Fruit fly (Drosophila melanogaster): Measurements from ENCODE around the gene CG6656.
A peak's percentile ranks its signal among the peaks of the same experiment; 100 is the strongest.

Gene CG6656

DNA sequence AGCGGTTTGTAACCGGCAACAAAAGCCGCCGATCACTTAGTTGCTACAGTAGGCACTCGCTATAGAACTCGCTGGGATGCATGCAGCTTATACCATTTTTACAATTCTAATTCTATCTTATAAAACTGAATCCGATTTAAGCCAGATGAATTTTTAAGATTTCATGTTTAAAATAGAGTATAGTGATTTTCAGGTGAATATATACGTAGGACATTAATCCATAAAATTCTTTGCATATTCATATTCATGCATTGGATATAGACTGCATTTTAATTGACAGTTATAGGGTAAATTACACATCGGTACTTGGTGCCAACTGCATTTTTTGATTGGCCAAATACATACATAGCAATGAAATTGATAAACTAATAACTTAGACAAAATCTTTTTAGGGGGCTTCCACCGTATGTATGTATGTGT, 12.5 kb downstream of the CG6656 start (continued):
- TF ChIP-seq dac (GFP tag; optimal IDR thresholded peaks at IDR 0.05): no peak
- TF ChIP-seq Eip93F (GFP tag; optimal IDR thresholded peaks at IDR 0.05): no peak
- TF ChIP-seq CG16779 (tag; optimal IDR thresholded peaks at IDR 0.05): peak; percentile 20
- peak; percentile 65; the same call in 2 of the 3 replicates for TF ChIP-seq eg (GFP tag; IDR thresholded peaks at IDR 0.05)
- peak; percentile 45 for TF ChIP-seq CG3032 (tag; optimal IDR thresholded peaks at IDR 0.05)
- TF ChIP-seq CG6792 (GFP tag; optimal IDR thresholded peaks at IDR 0.05): peak; percentile 33
- peak; percentile 18 for TF ChIP-seq CG11762 (GFP tag; optimal IDR thresholded peaks at IDR 0.05; ENCODE audit: insufficient read depth)
- peak; percentile 5 for TF ChIP-seq achi (GFP tag; optimal IDR thresholded peaks at IDR 0.05)
- peak; percentile 66 for TF ChIP-seq CG3919 (GFP tag; optimal IDR thresholded peaks at IDR 0.05)
- no peak for TF ChIP-seq salr (GFP tag; optimal IDR thresholded peaks at IDR 0.05)
- TF ChIP-seq topi (GFP tag; optimal IDR thresholded peaks at IDR 0.05): peak; percentile 73
- TF ChIP-seq net (GFP tag; optimal IDR thresholded peaks at IDR 0.05): no peak
- no peak for TF ChIP-seq Met (GFP tag; optimal IDR thresholded peaks at IDR 0.05)
- TF ChIP-seq CG1621 (tag; optimal IDR thresholded peaks at IDR 0.05): no peak
- no peak for TF ChIP-seq Hr38 (GFP tag; optimal IDR thresholded peaks at IDR 0.05)
- TF ChIP-seq Smox (GFP tag; optimal IDR thresholded peaks at IDR 0.05): no peak
- no peak for TF ChIP-seq Lpt (GFP tag; optimal IDR thresholded peaks at IDR 0.05)
- peak; percentile 37 for TF ChIP-seq CG32006 (GFP tag; optimal IDR thresholded peaks at IDR 0.05)
- TF ChIP-seq CG6163 (GFP tag; IDR thresholded peaks at IDR 0.05): peak; percentile 56
- peak; percentile 64 for TF ChIP-seq CG15336 (GFP tag; IDR thresholded peaks at IDR 0.05)
- TF ChIP-seq CG7368 (GFP tag; optimal IDR thresholded peaks at IDR 0.05): peak; percentile 56
- peak; percentile 74 for TF ChIP-seq svp (GFP tag)
- TF ChIP-seq fd85E (GFP tag; optimal IDR thresholded peaks at IDR 0.05): no peak
- peak; percentile 71 for TF ChIP-seq esn (GFP tag; optimal IDR thresholded peaks at IDR 0.05)
- TF ChIP-seq cyc (GFP tag; optimal IDR thresholded peaks at IDR 0.05): peak; percentile 65
- TF ChIP-seq Sox15 (GFP tag; optimal IDR thresholded peaks at IDR 0.05): peak; percentile 7
- TF ChIP-seq CG8632 (GFP tag; optimal IDR thresholded peaks at IDR 0.05): peak; percentile 35
- no peak for TF ChIP-seq fkh (GFP tag; optimal IDR thresholded peaks at IDR 0.05)
- TF ChIP-seq CG6808 (GFP tag; optimal IDR thresholded peaks at IDR 0.05): peak; percentile 37

DNA sequence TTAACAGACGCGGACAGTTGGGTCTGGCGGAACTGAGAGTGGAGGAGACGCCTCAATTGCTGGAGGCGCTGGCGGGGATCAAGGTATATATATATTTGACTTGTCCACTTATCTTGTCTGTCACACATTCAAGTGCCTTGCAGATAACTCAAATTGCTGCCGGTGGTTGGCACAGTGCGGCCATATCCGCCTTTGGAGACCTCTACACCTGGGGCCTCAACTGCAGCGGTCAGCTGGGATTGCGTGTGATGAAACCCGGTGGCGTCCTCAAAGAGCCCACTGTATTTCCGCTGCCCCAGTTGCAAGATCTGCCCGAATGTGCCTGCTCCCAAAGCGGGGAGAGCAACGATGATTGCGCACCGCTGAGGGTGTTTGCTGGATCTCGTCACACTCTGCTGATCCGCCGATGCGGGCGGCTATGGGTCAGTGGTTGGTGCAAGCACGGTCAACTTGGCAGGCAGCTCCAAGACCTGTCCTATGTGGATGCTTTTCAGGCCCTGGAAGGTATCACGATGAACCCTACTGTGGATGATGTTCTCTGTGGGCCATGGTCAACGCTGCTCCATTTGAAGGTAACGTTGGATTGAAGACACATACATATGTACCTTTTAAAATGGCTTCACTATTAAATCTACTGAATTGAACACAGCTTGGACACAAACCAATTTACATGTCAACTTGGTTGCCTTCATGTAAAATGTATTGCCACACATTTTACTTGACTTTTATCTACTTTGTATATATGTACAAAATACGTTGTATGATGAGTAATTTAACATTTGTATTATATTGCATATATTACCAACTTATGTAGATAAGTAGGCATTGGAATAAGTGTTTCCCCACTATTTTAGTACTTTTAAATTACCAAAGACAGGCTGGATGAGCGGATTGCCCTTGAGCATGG, 13.9 kb downstream of the CG6656 start, which contains the start of gene CG43844:
TSS of gene CG43844 (plus strand) at position 844 of the 907 bp plus-strand sequence.
- TF ChIP-seq OdsH (GFP tag; optimal IDR thresholded peaks at IDR 0.05) (peak; percentile 0), Eip78C (GFP tag) (peak; percentile 51), Gug (GFP tag; IDR thresholded peaks at IDR 0.05) (no peak), CG15336 (GFP tag; IDR thresholded peaks at IDR 0.05) (no peak), CG8319 (GFP tag; optimal IDR thresholded peaks at IDR 0.05) (no peak), dac (GFP tag; optimal IDR thresholded peaks at IDR 0.05) (no peak), CG7368 (GFP tag; optimal IDR thresholded peaks at IDR 0.05) (peak; percentile 15), CG6792 (GFP tag; optimal IDR thresholded peaks at IDR 0.05) (no peak), Met (GFP tag; optimal IDR thresholded peaks at IDR 0.05) (peak; percentile 23), spab (GFP tag; optimal IDR thresholded peaks at IDR 0.05) (no peak), dsx (GFP tag; optimal IDR thresholded peaks at IDR 0.05; ENCODE audit: poor library complexity, severe bottlenecking) (peak; percentile 83), esn (GFP tag; optimal IDR thresholded peaks at IDR 0.05) (peak; percentile 21), CG34406 (GFP tag; optimal IDR thresholded peaks at IDR 0.05) (peak; percentile 9), cyc (GFP tag; optimal IDR thresholded peaks at IDR 0.05) (no peak), svp (GFP tag) (peak; percentile 54), CG6163 (GFP tag; IDR thresholded peaks at IDR 0.05) (0 out of 3 replicates have a peak, but pooled peaks have one; percentile 9), Hr39 (GFP tag; optimal IDR thresholded peaks at IDR 0.05) (no peak), pdm3 (GFP tag; optimal IDR thresholded peaks at IDR 0.05) (no peak), CG11902 (GFP tag; optimal IDR thresholded peaks at IDR 0.05) (peak; percentile 9), acj6 (GFP tag; optimal IDR thresholded peaks at IDR 0.05) (peak; percentile 23), fkh (GFP tag; optimal IDR thresholded peaks at IDR 0.05) (no peak), CG1621 (tag; optimal IDR thresholded peaks at IDR 0.05) (no peak), CG10631 (GFP tag; optimal IDR thresholded peaks at IDR 0.05) (no peak), fd59A (GFP tag; optimal IDR thresholded peaks at IDR 0.05) (no peak), CG10669 (GFP tag; optimal IDR thresholded peaks at IDR 0.05) (no peak), Ets21C (GFP tag; optimal IDR thresholded peaks at IDR 0.05) (no peak), CG11294 (GFP tag; IDR thresholded peaks at IDR 0.05) (no peak), topi (GFP tag; optimal IDR thresholded peaks at IDR 0.05) (peak; percentile 4), CG6276 (GFP tag; optimal IDR thresholded peaks at IDR 0.05) (no peak), Eip93F (GFP tag; optimal IDR thresholded peaks at IDR 0.05) (no peak), CG16779 (tag; optimal IDR thresholded peaks at IDR 0.05) (no peak), fd85E (GFP tag; optimal IDR thresholded peaks at IDR 0.05) (no peak), net (GFP tag; optimal IDR thresholded peaks at IDR 0.05) (no peak), vri (GFP tag; optimal IDR thresholded peaks at IDR 0.05) (peak; percentile 10)
